Fruit fly (Drosophila melanogaster): ENCODE measurements around the gene CG5078.

CG5078 gene

dm6 chr3L:20508136-20508635 is 2.4 kb downstream of the CG5078 start (continued):
- peak; percentile 84 for TF ChIP-seq CG8359 (GFP tag; optimal IDR thresholded peaks at IDR 0.05; ENCODE audit: borderline replicate concordance)
- peak; percentile 94 for TF ChIP-seq fd3F (GFP tag; optimal IDR thresholded peaks at IDR 0.05)
- TF ChIP-seq yki (optimal IDR thresholded peaks at IDR 0.05) = no peak
- peak; percentile 92 for TF ChIP-seq luna (GFP tag; optimal IDR thresholded peaks at IDR 0.05)
- TF ChIP-seq H15 (GFP tag; IDR thresholded peaks at IDR 0.05) = peak; percentile 91
- TF ChIP-seq HHEX (GFP tag; optimal IDR thresholded peaks at IDR 0.05) = peak; percentile 96
- peak; percentile 94 for TF ChIP-seq CG7786 (GFP tag; optimal IDR thresholded peaks at IDR 0.05)
- TF ChIP-seq tx (GFP tag; optimal IDR thresholded peaks at IDR 0.05) = peak; percentile 88

DNA sequence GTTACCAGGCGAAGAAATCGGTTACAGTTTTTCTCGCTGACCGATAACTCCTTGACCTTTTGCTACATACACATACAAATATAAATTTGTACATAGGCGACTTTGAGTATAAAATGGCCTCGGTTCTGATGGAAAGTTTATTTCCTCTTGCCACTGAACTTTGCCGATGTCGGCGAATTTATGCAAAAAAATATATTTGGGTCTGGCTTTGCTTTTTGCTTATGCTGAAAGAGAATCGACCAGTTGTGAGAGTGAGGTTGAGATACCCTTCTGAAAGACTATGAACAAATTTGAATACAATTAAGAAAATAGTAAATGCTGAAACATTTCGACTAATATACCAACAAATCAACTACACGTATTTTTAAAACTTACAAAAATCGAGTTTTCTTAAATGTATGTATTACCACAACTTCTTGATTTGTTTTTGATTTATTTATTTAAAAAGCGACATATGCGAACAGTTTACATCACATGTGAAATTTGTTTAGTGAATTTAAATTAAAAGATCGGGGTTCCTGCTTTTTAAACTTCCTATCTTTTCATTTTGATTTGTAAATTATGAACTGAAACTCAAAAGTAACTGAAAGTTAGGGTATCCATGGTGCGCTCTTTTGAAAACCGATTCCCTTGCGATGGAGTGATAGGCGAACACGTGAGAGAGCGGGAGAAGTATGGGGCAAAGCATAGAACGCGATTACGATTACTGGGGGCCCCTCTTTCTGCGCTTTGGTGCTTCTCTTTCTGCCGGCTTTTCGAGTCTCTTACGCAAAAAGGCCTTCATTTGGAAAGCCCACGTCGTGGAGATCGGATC is 3.5 kb downstream of the CG5078 start:
- TF ChIP-seq CG17186 (GFP tag; optimal IDR thresholded peaks at IDR 0.05) (no peak), CG8478 (optimal IDR thresholded peaks at IDR 0.05) (no peak), sd (tag; optimal IDR thresholded peaks at IDR 0.05) (peak; percentile 49), CG3407 (GFP tag; optimal IDR thresholded peaks at IDR 0.05) (peak; percentile 55), emc (GFP tag; optimal IDR thresholded peaks at IDR 0.05) (peak; percentile 55), ato (GFP tag; IDR thresholded peaks at IDR 0.05; ENCODE audit: partially characterized antibody) (no peak), CG18619 (GFP tag; optimal IDR thresholded peaks at IDR 0.05) (peak; percentile 81), CG15514 (GFP tag; optimal IDR thresholded peaks at IDR 0.05) (peak; percentile 37), bbx (GFP tag; IDR thresholded peaks at IDR 0.05; ENCODE audit: partially characterized antibody) (no peak), CG5180 (GFP tag; optimal IDR thresholded peaks at IDR 0.05) (peak; percentile 56), CG11695 (GFP tag; IDR thresholded peaks at IDR 0.05) (peak; percentile 41; the same call in 1 of the 3 replicates), CG18476 (GFP tag; optimal IDR thresholded peaks at IDR 0.05) (peak; percentile 72), CG9817 (tag; optimal IDR thresholded peaks at IDR 0.05) (peak; percentile 75), CG18011 (GFP tag; optimal IDR thresholded peaks at IDR 0.05) (peak; percentile 31), CG6254 (GFP tag; optimal IDR thresholded peaks at IDR 0.05) (peak; percentile 65), bab2 (GFP tag; optimal IDR thresholded peaks at IDR 0.05) (peak; percentile 76), Hr51 (GFP tag; optimal IDR thresholded peaks at IDR 0.05) (peak; percentile 58 to 84), Blimp-1 (GFP tag; optimal IDR thresholded peaks at IDR 0.05) (peak; percentile 65), abd-A (tag; optimal IDR thresholded peaks at IDR 0.05) (no peak), ken (GFP tag; IDR thresholded peaks at IDR 0.05) (no peak), mld (GFP tag; IDR thresholded peaks at IDR 0.05; ENCODE audit: partially characterized antibody) (no peak), CG6813 (GFP tag; optimal IDR thresholded peaks at IDR 0.05) (peak; percentile 51), Awh (GFP tag; IDR thresholded peaks at IDR 0.05) (0 out of 2 replicates have a peak, but pooled peaks have one; percentile 33), trh (GFP tag; optimal IDR thresholded peaks at IDR 0.05) (no peak), Vsx1 (GFP tag; optimal IDR thresholded peaks at IDR 0.05) (peak; percentile 58), kay (GFP tag; optimal IDR thresholded peaks at IDR 0.05) (no peak), CG15479 (GFP tag; optimal IDR thresholded peaks at IDR 0.05) (no peak), CG34376 (GFP tag; optimal IDR thresholded peaks at IDR 0.05) (peak; percentile 58), Neu2 (GFP tag; optimal IDR thresholded peaks at IDR 0.05; ENCODE audit: borderline replicate concordance) (no peak), HmgZ (tag; optimal IDR thresholded peaks at IDR 0.05) (peak; percentile 64), fd3F (GFP tag; optimal IDR thresholded peaks at IDR 0.05) (peak; percentile 68), H2.0 (GFP tag; IDR thresholded peaks at IDR 0.05) (no peak), gsb (GFP tag; IDR thresholded peaks at IDR 0.05) (no peak), CG17802 (tag; optimal IDR thresholded peaks at IDR 0.05) (no peak), Mad (GFP tag; optimal IDR thresholded peaks at IDR 0.05) (peak; percentile 56), CG8944 (GFP tag; optimal IDR thresholded peaks at IDR 0.05) (peak; percentile 20), knrl (GFP tag; IDR thresholded peaks at IDR 0.05; ENCODE audit: partially characterized antibody) (no peak), kni (GFP tag; optimal IDR thresholded peaks at IDR 0.05) (peak; percentile 57), eyg (GFP tag; optimal IDR thresholded peaks at IDR 0.05) (peak; percentile 35)
